Fruit fly (Drosophila melanogaster) whole organism, prepupa: ENCODE measurements around the gene nompC.

Source experiments
- Blimp-1 ChIP-seq: fragments of 200-800 bp; sonication (Bioruptor generic); optimal IDR thresholded peaks from 3 replicates; lab custom pipeline; 2017; ENCODE audit warnings: missing biosample characterization, missing genetic modification characterization, mild to moderate bottlenecking, moderate library complexity, missing genetic modification reagents
- CG10669 ChIP-seq: fragments of 200-800 bp; sonication (Bioruptor generic); optimal IDR thresholded peaks from 3 replicates; lab custom pipeline; 2018; ENCODE audit warnings: missing biosample characterization, mild to moderate bottlenecking, missing genetic modification characterization, moderate library complexity
- CG11762 ChIP-seq: fragments of 200-800 bp; sonication (Bioruptor generic); optimal IDR thresholded peaks from 3 replicates; lab custom pipeline; 2016; ENCODE audit warnings: missing biosample characterization, missing genetic modification characterization; ENCODE audit not compliant: insufficient read depth
- CG11902 ChIP-seq: fragments of 200-800 bp; sonication (Bioruptor generic); optimal IDR thresholded peaks from 3 replicates; lab custom pipeline; 2016; ENCODE audit warnings: missing biosample characterization, missing genetic modification characterization
- CG15336 ChIP-seq: fragments of 200-800 bp; sonication (Bioruptor generic); IDR thresholded peaks from 2 replicates; pipeline ENCODE4 v1.3.6; 2022; ENCODE audit warnings: missing biosample characterization, missing genetic modification characterization
- CG1621 ChIP-seq: fragments of 200-800 bp; sonication (Bioruptor generic); optimal IDR thresholded peaks from 3 replicates; lab custom pipeline; 2018; ENCODE audit warnings: missing biosample characterization, mild to moderate bottlenecking, missing genetic modification characterization
- CG16779 ChIP-seq: fragments of 200-800 bp; sonication (Bioruptor generic); optimal IDR thresholded peaks from 3 replicates; lab custom pipeline; 2017; ENCODE audit warnings: missing biosample characterization, mild to moderate bottlenecking, missing genetic modification characterization
- CG31627 ChIP-seq: fragments of 200-800 bp; sonication (Bioruptor generic); optimal IDR thresholded peaks from 3 replicates; lab custom pipeline; 2016; ENCODE audit warnings: missing biosample characterization, missing genetic modification characterization
- CG32006 ChIP-seq: fragments of 200-800 bp; sonication (Bioruptor generic); optimal IDR thresholded peaks from 3 replicates; lab custom pipeline; 2017; ENCODE audit warnings: missing biosample characterization, mild to moderate bottlenecking, missing genetic modification characterization
- CG34406 ChIP-seq: fragments of 200-800 bp; sonication (Bioruptor generic); optimal IDR thresholded peaks from 3 replicates; lab custom pipeline; 2016; ENCODE audit warnings: missing biosample characterization, missing genetic modification characterization
- CG4318 ChIP-seq: fragments of 200-800 bp; sonication (Bioruptor generic); optimal IDR thresholded peaks from 3 replicates; lab custom pipeline; 2017; ENCODE audit warnings: missing biosample characterization, mild to moderate bottlenecking, missing genetic modification characterization
- CG6276 ChIP-seq: fragments of 200-800 bp; sonication (Bioruptor generic); optimal IDR thresholded peaks from 2 replicates; lab custom pipeline; 2017; ENCODE audit warnings: missing biosample characterization, mild to moderate bottlenecking, missing genetic modification characterization
- CG6792 ChIP-seq: fragments of 200-800 bp; sonication (Bioruptor generic); optimal IDR thresholded peaks from 3 replicates; lab custom pipeline; 2016; ENCODE audit warnings: missing biosample characterization, missing genetic modification characterization
- CG6854 ChIP-seq: fragments of 200-800 bp; sonication (Bioruptor generic); optimal IDR thresholded peaks from 2 replicates; lab custom pipeline; 2017; ENCODE audit warnings: missing biosample characterization, mild to moderate bottlenecking, missing genetic modification characterization
- CG7368 ChIP-seq: fragments of 200-800 bp; sonication (Bioruptor generic); optimal IDR thresholded peaks from 3 replicates; lab custom pipeline; 2016; ENCODE audit warnings: missing biosample characterization, missing genetic modification characterization
- CG8319 ChIP-seq: fragments of 200-800 bp; sonication (Bioruptor generic); optimal IDR thresholded peaks from 3 replicates; lab custom pipeline; 2016; ENCODE audit warnings: missing biosample characterization, missing genetic modification characterization
- CG8632 ChIP-seq: fragments of 200-800 bp; sonication (Bioruptor generic); optimal IDR thresholded peaks from 3 replicates; lab custom pipeline; 2016; ENCODE audit warnings: missing biosample characterization, missing genetic modification characterization
- CG9139 ChIP-seq: fragments of 200-800 bp; sonication (Bioruptor generic); optimal IDR thresholded peaks from 3 replicates; lab custom pipeline; 2017; ENCODE audit warnings: missing biosample characterization, mild to moderate bottlenecking, missing genetic modification characterization
- Eip75B ChIP-seq: fragments of 200-800 bp; sonication (Bioruptor generic); optimal IDR thresholded peaks from 3 replicates; lab custom pipeline; 2016; ENCODE audit warnings: missing biosample characterization, missing genetic modification characterization
- Eip78C ChIP-seq: fragments of 200-800 bp; sonication (Bioruptor generic); peaks from one replicate; lab custom pipeline; 2016; ENCODE audit warnings: missing biosample characterization, missing genetic modification characterization
- Ets21C ChIP-seq: fragments of 200-800 bp; sonication (Bioruptor generic); optimal IDR thresholded peaks from 3 replicates; lab custom pipeline; 2016; ENCODE audit warnings: missing biosample characterization, missing genetic modification characterization
- Gug ChIP-seq: fragments of 200-800 bp; sonication (Bioruptor generic); IDR thresholded peaks from 2 replicates; pipeline ENCODE4 v1.3.6; 2022; ENCODE audit warnings: missing biosample characterization, missing genetic modification characterization
- Hr38 ChIP-seq: sonication (Bioruptor generic); optimal IDR thresholded peaks from 2 replicates; lab custom pipeline; 2016; ENCODE audit warnings: missing biosample characterization, missing genetic modification characterization
- Hr39 ChIP-seq: fragments of 200-800 bp; sonication (Bioruptor generic); optimal IDR thresholded peaks from 2 replicates; lab custom pipeline; 2016; ENCODE audit warnings: missing biosample characterization, missing genetic modification characterization
- Hr4 ChIP-seq: fragments of 200-800 bp; sonication (Bioruptor generic); optimal IDR thresholded peaks from 3 replicates; lab custom pipeline; 2016; ENCODE audit warnings: missing biosample characterization, missing genetic modification characterization
- Lpt ChIP-seq: fragments of 200-800 bp; sonication (Bioruptor generic); optimal IDR thresholded peaks from 3 replicates; lab custom pipeline; 2016; ENCODE audit warnings: missing biosample characterization, missing genetic modification characterization
- OdsH ChIP-seq: fragments of 200-800 bp; sonication (Bioruptor generic); optimal IDR thresholded peaks from 3 replicates; lab custom pipeline; 2016; ENCODE audit warnings: missing biosample characterization, missing genetic modification characterization
- Smox ChIP-seq: fragments of 200-800 bp; sonication (Bioruptor generic); optimal IDR thresholded peaks from 3 replicates; lab custom pipeline; 2016; ENCODE audit warnings: missing biosample characterization, missing genetic modification characterization
- Sox102F ChIP-seq: fragments of 200-800 bp; sonication (Bioruptor generic); optimal IDR thresholded peaks from 2 replicates; lab custom pipeline; 2016; ENCODE audit warnings: missing biosample characterization, mild to moderate bottlenecking, missing genetic modification characterization
- Sox14 ChIP-seq: fragments of 200-800 bp; sonication (Bioruptor generic); optimal IDR thresholded peaks from 3 replicates; lab custom pipeline; 2016; ENCODE audit warnings: missing biosample characterization, missing genetic modification characterization
- Sox15 ChIP-seq: fragments of 200-800 bp; sonication (Bioruptor generic); optimal IDR thresholded peaks from 3 replicates; lab custom pipeline; 2016; ENCODE audit warnings: missing biosample characterization, missing genetic modification characterization
- cyc ChIP-seq: fragments of 200-800 bp; sonication (Bioruptor generic); optimal IDR thresholded peaks from 3 replicates; lab custom pipeline; 2016; ENCODE audit warnings: missing biosample characterization, missing genetic modification characterization
- dac ChIP-seq: fragments of 200-800 bp; sonication (Bioruptor generic); optimal IDR thresholded peaks from 2 replicates; lab custom pipeline; 2017; ENCODE audit warnings: missing biosample characterization, mild to moderate bottlenecking, missing genetic modification characterization
- dsx ChIP-seq: fragments of 200-800 bp; optimal IDR thresholded peaks from 3 replicates; lab custom pipeline; 2019; ENCODE audit warnings: missing biosample characterization, mild to moderate bottlenecking, missing genetic modification characterization, moderate library complexity; ENCODE audit not compliant: poor library complexity, severe bottlenecking
- eg ChIP-seq: fragments of 200-800 bp; sonication (Bioruptor generic); IDR thresholded peaks from 3 replicates; pipeline ENCODE4 v1.3.6; 2022; ENCODE audit warnings: missing biosample characterization, missing genetic modification characterization
- esn ChIP-seq: fragments of 200-800 bp; sonication (Bioruptor generic); optimal IDR thresholded peaks from 2 replicates; lab custom pipeline; 2016; ENCODE audit warnings: missing biosample characterization, mild to moderate bottlenecking, missing genetic modification characterization, moderate library complexity
- fd59A ChIP-seq: fragments of 200-800 bp; sonication (Bioruptor generic); optimal IDR thresholded peaks from 2 replicates; lab custom pipeline; 2017; ENCODE audit warnings: missing biosample characterization, mild to moderate bottlenecking, missing genetic modification characterization, missing genetic modification reagents
- fkh ChIP-seq: fragments of 200-800 bp; sonication (Bioruptor generic); optimal IDR thresholded peaks from 3 replicates; lab custom pipeline; 2017; ENCODE audit warnings: missing biosample characterization, mild to moderate bottlenecking, missing genetic modification characterization, moderate library complexity
- net ChIP-seq: fragments of 200-800 bp; sonication (Bioruptor generic); optimal IDR thresholded peaks from 3 replicates; lab custom pipeline; 2016; ENCODE audit warnings: missing biosample characterization, missing genetic modification characterization
- pdm3 ChIP-seq: fragments of 200-800 bp; sonication (Bioruptor generic); optimal IDR thresholded peaks from 3 replicates; lab custom pipeline; 2016; ENCODE audit warnings: missing biosample characterization, missing genetic modification characterization
- salr ChIP-seq, 2 experiments: fragments of 200-800 bp; sonication (Bioruptor generic); optimal IDR thresholded peaks; 3 replicates each; lab custom pipeline; 2016 to 2018; ENCODE audit warnings: missing biosample characterization in 2 of 2, missing genetic modification characterization in 2 of 2, mild to moderate bottlenecking in 1 of 2
- spab ChIP-seq: fragments of 200-800 bp; sonication (Bioruptor generic); optimal IDR thresholded peaks from 2 replicates; lab custom pipeline; 2017; ENCODE audit warnings: missing biosample characterization, mild to moderate bottlenecking, missing genetic modification characterization, missing genetic modification reagents
- ss ChIP-seq, 2 experiments: fragments of 200-800 bp; sonication (Bioruptor generic); optimal IDR thresholded peaks; 2 replicates in 1 of 2; 3 replicates in 1 of 2; lab custom pipeline; 2017 to 2018; ENCODE audit warnings: mild to moderate bottlenecking in 2 of 2, missing biosample characterization in 2 of 2, missing genetic modification characterization in 2 of 2, moderate library complexity in 1 of 2
- svp ChIP-seq: fragments of 200-800 bp; sonication (Bioruptor generic); peaks from one replicate; lab custom pipeline; 2016; ENCODE audit warnings: missing biosample characterization, missing genetic modification characterization
- topi ChIP-seq: fragments of 200-800 bp; sonication (Bioruptor generic); optimal IDR thresholded peaks from 3 replicates; lab custom pipeline; 2016; ENCODE audit warnings: missing biosample characterization, missing genetic modification characterization

nompC gene

DNA sequence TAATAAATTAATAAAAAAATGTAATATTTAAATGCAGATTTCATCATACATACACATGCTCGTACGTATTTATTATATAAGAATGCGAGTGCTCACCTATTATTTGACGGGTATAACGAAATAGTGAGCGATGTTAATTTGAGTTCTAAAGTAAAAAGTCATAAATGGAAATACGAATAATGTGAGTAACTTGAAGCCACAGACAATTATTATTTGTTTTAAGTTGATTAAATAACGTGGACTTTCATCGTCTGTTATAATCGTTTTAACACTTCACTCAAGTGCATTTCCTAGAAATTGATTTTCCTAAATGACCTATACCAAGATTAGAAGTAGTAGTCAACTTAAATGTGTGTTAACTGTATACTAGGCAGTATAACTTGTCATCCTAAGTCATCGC, 43.7 kb upstream of the nompC start (continued):
- TF ChIP-seq CG11762 (no peak), CG8319 (no peak), net (GFP tag; lab: Kevin White, UChicago) (no peak), Lpt (GFP tag; lab: Kevin White, UChicago) (no peak), ss (GFP tag; optimal IDR thresholded peaks at IDR 0.05; lab: Kevin White, UChicago) (no peak), pdm3 (peak; percentile 30), OdsH (peak; percentile 49), Smox (GFP tag; lab: Kevin White, UChicago) (peak; percentile 23)

DNA sequence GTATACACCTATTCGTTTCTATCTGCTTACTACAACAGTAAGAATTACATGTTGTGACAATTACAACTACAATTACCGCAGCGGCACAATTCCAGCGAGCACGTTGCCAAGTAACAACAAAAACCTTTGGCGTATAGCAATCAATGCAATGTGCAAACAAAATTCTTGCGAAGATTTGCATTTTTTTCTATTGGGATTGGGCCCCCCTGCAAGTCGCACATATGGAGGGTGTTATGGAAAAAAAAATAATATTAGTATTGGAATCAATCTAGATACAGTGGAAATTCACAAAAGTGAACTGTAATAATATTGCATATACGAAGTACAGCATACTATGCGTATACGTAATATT, 43.3 kb upstream of the nompC start:
- no peak for TF ChIP-seq CG7368 (GFP tag; lab: Kevin White, UChicago)
- peak; percentile 35 for TF ChIP-seq Eip78C (GFP tag; lab: Kevin White, UChicago)
- peak; percentile 24 for TF ChIP-seq CG32006
- TF ChIP-seq, all 60 proteins: peak for 2

DNA sequence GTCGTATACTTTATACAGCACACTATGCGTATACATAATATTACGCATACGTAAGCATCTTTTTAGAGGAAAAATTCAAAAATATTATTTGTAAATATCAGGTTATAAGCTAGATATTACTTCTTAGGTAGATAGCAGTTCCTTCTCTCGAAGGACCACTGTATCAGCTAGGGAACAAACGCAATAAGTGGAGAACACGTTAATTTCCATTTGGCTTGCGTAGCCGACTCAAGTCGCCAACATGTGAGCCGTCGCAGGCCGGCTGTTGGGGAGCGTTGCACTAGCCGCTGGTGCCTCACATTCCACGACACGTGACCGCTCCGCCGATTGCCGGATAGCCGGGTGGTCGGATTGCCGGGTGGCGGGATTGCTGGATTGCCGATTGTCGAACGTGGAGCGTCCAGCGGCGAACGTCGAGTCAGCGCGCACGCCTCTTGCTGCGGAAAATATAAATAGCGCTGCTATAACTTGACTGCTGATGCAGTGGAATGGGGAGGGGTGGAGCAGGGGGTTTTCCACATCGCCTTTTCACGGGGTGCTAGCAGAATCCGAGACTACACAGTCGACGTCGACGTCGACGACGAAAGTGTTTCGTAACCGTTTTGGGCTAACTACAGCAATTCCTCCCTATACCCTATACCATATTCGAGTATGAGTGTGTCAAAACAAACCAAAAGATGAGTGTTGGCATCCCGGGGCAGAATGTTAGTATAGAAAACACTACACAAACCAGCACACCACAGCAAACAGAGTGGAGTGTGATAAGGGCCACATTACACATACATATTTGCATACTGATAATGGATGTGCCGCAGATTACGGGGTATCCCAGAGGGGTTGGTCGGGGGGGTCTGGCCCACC, 42.7 kb upstream of the nompC start:
- TF ChIP-seq esn (GFP tag; lab: Kevin White, UChicago), result no peak
- TF ChIP-seq Sox14 (GFP tag; lab: Kevin White, UChicago), result no peak
- no peak for TF ChIP-seq net (GFP tag; lab: Kevin White, UChicago)
- TF ChIP-seq CG6854 (GFP tag; lab: Kevin White, UChicago), result no peak
- TF ChIP-seq salr (GFP tag; optimal IDR thresholded peaks at IDR 0.05; lab: Kevin White, UChicago), result no peak
- TF ChIP-seq CG10669 (GFP tag; lab: Kevin White, UChicago), result peak; percentile 17
- no peak for TF ChIP-seq cyc
- no peak for TF ChIP-seq dac
- no peak for TF ChIP-seq CG9139 (GFP tag; lab: Kevin White, UChicago)
- no peak for TF ChIP-seq CG7368 (GFP tag; lab: Kevin White, UChicago)
- no peak for TF ChIP-seq CG6792 (GFP tag; lab: Kevin White, UChicago)
- TF ChIP-seq CG31627 (GFP tag; lab: Kevin White, UChicago), result no peak
- no peak for TF ChIP-seq ss (GFP tag; optimal IDR thresholded peaks at IDR 0.05; lab: Kevin White, UChicago)
- TF ChIP-seq CG11902 (GFP tag; lab: Kevin White, UChicago), result no peak
- no peak for TF ChIP-seq OdsH
- no peak for TF ChIP-seq Ets21C
- TF ChIP-seq CG1621 (tag; lab: Kevin White, UChicago), result no peak
- no peak for TF ChIP-seq Smox (GFP tag; lab: Kevin White, UChicago)
- no peak for TF ChIP-seq CG4318
- TF ChIP-seq CG15336, result peak; percentile 55; the same call in 1 of the 2 replicates
- TF ChIP-seq CG16779 (tag; lab: Kevin White, UChicago), result no peak
- TF ChIP-seq fkh, result peak; percentile 89
- no peak for TF ChIP-seq Blimp-1
- TF ChIP-seq pdm3, result no peak
- TF ChIP-seq CG8632 (GFP tag; lab: Kevin White, UChicago), result no peak
- TF ChIP-seq CG32006, result peak; percentile 20
- no peak for TF ChIP-seq spab (GFP tag; lab: Kevin White, UChicago)
- TF ChIP-seq CG34406 (GFP tag; lab: Kevin White, UChicago), result no peak
- no peak for TF ChIP-seq Hr38 (GFP tag; lab: Kevin White, UChicago)
- TF ChIP-seq Eip78C (GFP tag; lab: Kevin White, UChicago), result peak; percentile 80
- peak; percentile 19 for TF ChIP-seq Hr4
- TF ChIP-seq svp (GFP tag; lab: Kevin White, UChicago), result peak; percentile 64
- peak; percentile 1 for TF ChIP-seq Hr39 (GFP tag; lab: Kevin White, UChicago)
- peak; percentile 59; the same call in 2 of the 3 replicates for TF ChIP-seq eg (GFP tag; lab: Robert Waterston, UW)
- TF ChIP-seq Sox102F, result no peak
- peak; percentile 1 for TF ChIP-seq topi (GFP tag; lab: Kevin White, UChicago)
- TF ChIP-seq Eip75B (GFP tag; lab: Kevin White, UChicago), result no peak
- TF ChIP-seq CG11762, result no peak
- TF ChIP-seq Sox15 (GFP tag; lab: Kevin White, UChicago), result no peak
- TF ChIP-seq CG6276 (GFP tag; lab: Kevin White, UChicago), result no peak
- no peak for TF ChIP-seq fd59A (GFP tag; lab: Kevin White, UChicago)
- no peak for TF ChIP-seq dsx (GFP tag; lab: Kevin White, UChicago)
- peak; percentile 51; the same call in 1 of the 2 replicates for TF ChIP-seq Gug
